Worm (Caenorhabditis elegans) whole organism, L4 larva: ENCODE measurements around the gene spat-2.

Source experiments
- ama-1 ChIP-seq: fragments of 150-350 bp; optimal IDR thresholded peaks from 2 replicates; lab custom pipeline; 2014; ENCODE audit warnings: inconsistent platforms, mixed read lengths
- ceh-44 ChIP-seq: fragments of 200-800 bp; sonication (Bioruptor generic); IDR thresholded peaks from 2 replicates; pipeline ENCODE4 v1.3.6; 2022; ENCODE audit warnings: missing genetic modification reagents, missing genetic modification characterization, missing compliant biosample characterization
- mdl-1 ChIP-seq, 2 experiments: fragments of 150-350 bp in 1 of 2; sonication (generic microtip) in 1 of 2; optimal IDR thresholded peaks; 2 replicates each; lab custom pipeline; 2014 to 2017; ENCODE audit warnings: missing biosample characterization in 2 of 2, missing genetic modification characterization in 2 of 2
- nhr-237 ChIP-seq: sonication (generic microtip); optimal IDR thresholded peaks from 2 replicates; lab custom pipeline; 2017; ENCODE audit warnings: missing biosample characterization, missing genetic modification characterization
- nhr-25 ChIP-seq: sonication (generic microtip); optimal IDR thresholded peaks from 2 replicates; lab custom pipeline; 2017; ENCODE audit warnings: missing genetic modification characterization, mild to moderate bottlenecking, missing compliant biosample characterization, antibody characterized with exemption, moderate library complexity, borderline replicate concordance; ENCODE audit not compliant: insufficient read depth

DNA sequence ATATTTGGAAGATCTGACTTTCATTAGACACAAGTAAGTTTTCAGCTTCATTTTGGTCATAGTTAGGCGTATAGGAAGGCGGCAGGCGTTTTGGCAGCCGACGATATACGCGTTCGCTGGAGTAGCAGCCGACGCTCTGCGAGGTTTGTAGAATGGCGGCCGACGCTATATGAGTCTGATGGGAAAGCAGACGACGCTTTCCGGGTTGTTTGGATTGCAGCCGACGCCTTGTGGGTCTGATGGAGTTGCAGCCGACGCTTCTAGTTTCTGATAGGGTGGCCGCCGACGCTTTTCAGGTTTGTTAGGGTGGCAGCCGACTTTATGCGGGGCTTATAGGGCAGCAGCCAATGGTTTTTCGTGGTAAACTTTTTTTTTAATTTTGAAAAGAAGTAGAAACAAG, 33.9 kb upstream of the spat-2 start:
- no peak for TF ChIP-seq nhr-25 (tag; lab: Kevin White, UChicago)
- no peak for TF ChIP-seq nhr-237 (tag; lab: Kevin White, UChicago)
- no peak for TF ChIP-seq ama-1 (lab: Kevin White, UChicago)
- TF ChIP-seq ceh-44 = no peak
- no peak for TF ChIP-seq mdl-1 (tag; optimal IDR thresholded peaks at IDR 0.05; lab: Kevin White, UChicago)
